Worm (Caenorhabditis elegans) whole organism, L1 larva: ENCODE data around the gene Y66D12A.1.

Source experiments
- ceh-82 ChIP-seq, 3 experiments: fragments of 150-350 bp in 1 of 3; sonication (generic microtip) in 2 of 3; optimal IDR thresholded peaks; 2 replicates each; lab custom pipeline; 2014 to 2017; ENCODE audit warnings: missing biosample characterization in 3 of 3, missing genetic modification characterization in 3 of 3
- fkh-10 ChIP-seq: sonication (generic microtip); optimal IDR thresholded peaks from 2 replicates; lab custom pipeline; 2017; ENCODE audit warnings: missing biosample characterization, missing genetic modification reagents, missing genetic modification characterization
- fos-1 ChIP-seq: fragments of 150-350 bp; optimal IDR thresholded peaks from 2 replicates; lab custom pipeline; 2014; ENCODE audit warnings: missing biosample characterization, missing genetic modification characterization
- lin-13 ChIP-seq: fragments of 150-350 bp; optimal IDR thresholded peaks from 2 replicates; lab custom pipeline; 2014; ENCODE audit warnings: missing biosample characterization, missing genetic modification reagents, missing genetic modification characterization
- lin-15B ChIP-seq: fragments of 150-350 bp; sonication (generic microtip); optimal IDR thresholded peaks from 3 replicates; lab custom pipeline; 2014; ENCODE audit warnings: missing biosample characterization, missing genetic modification characterization
- nhr-28 ChIP-seq: fragments of 150-350 bp; optimal IDR thresholded peaks from 2 replicates; lab custom pipeline; 2014; ENCODE audit warnings: missing biosample characterization, missing genetic modification characterization
- sptf-1 ChIP-seq: fragments of 150-350 bp; optimal IDR thresholded peaks from 2 replicates; lab custom pipeline; 2014; ENCODE audit warnings: missing biosample characterization, missing genetic modification characterization
- xbp-1 ChIP-seq: sonication (generic microtip); optimal IDR thresholded peaks from 2 replicates; lab custom pipeline; 2016; ENCODE audit warnings: missing genetic modification characterization, missing compliant biosample characterization
- ztf-11 ChIP-seq, 2 experiments: sonication (generic microtip); optimal IDR thresholded peaks; 2 replicates each; lab custom pipeline; 2016 to 2017; ENCODE audit warnings: missing genetic modification characterization in 2 of 2, missing biosample characterization in 1 of 2, missing compliant biosample characterization in 1 of 2

DNA sequence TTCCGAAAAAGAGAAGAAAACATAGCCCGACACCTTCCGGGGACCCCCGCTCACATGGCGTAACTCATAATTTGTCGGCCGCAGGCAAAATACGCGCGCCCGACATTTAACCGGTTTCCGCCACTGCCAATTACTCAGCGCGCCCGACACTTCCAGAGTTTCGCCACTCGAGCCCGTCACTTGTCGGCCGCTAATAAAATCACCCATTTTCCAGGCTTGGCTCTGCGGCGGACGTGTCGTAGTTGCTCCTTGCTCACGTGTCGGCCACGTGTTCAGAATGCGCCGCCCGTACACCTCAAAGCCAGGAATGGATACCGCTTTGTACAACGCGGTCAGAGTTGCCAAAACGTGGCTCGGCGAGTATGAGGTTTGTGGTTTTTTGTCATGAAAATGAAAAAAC is 19.7 kb downstream of the Y66D12A.1 start:
- TF ChIP-seq ceh-82 (tag; optimal IDR thresholded peaks at IDR 0.05; lab: Kevin White, UChicago) (no peak), nhr-28 (tag; lab: Kevin White, UChicago) (no peak), fkh-10 (no peak), xbp-1 (tag; lab: Kevin White, UChicago) (no peak), ztf-11 (tag; optimal IDR thresholded peaks at IDR 0.05; lab: Kevin White, UChicago) (no peak), sptf-1 (tag; lab: Kevin White, UChicago) (no peak), lin-13 (GFP tag; lab: Kevin White, UChicago) (no peak), fos-1 (tag; lab: Kevin White, UChicago) (no peak), lin-15B (tag; lab: Kevin White, UChicago) (no peak)
